Worm (Caenorhabditis elegans) whole organism, young adult: ENCODE results near the gene R74.8.

ENCODE experiments used
- B0019.2 ChIP-seq: fragments of 200-800 bp; sonication (Bioruptor generic); conservative IDR thresholded peaks from 2 replicates; pipeline ENCODE4 v1.3.6; 2022; ENCODE audit warnings: missing genetic modification reagents, missing genetic modification characterization, missing compliant biosample characterization
- B0336.3 ChIP-seq: fragments of 200-800 bp; sonication (Bioruptor generic); IDR thresholded peaks from 2 replicates; pipeline ENCODE4 v1.3.6; 2022; ENCODE audit warnings: missing genetic modification characterization, missing compliant biosample characterization
- F22D6.2 ChIP-seq: sonication (generic microtip); optimal IDR thresholded peaks from 2 replicates; lab custom pipeline; 2016; ENCODE audit warnings: mild to moderate bottlenecking, missing genetic modification characterization, missing compliant biosample characterization
- F23B12.7 ChIP-seq: sonication (generic microtip); optimal IDR thresholded peaks from 2 replicates; lab custom pipeline; 2017; ENCODE audit warnings: missing genetic modification characterization, mild to moderate bottlenecking, missing compliant biosample characterization, antibody characterized with exemption, moderate library complexity; ENCODE audit not compliant: insufficient read depth
- F37B4.10 ChIP-seq: fragments of 200-800 bp; sonication (Bioruptor generic); IDR thresholded peaks from 2 replicates; pipeline ENCODE4 v1.3.6; 2022; ENCODE audit warnings: missing genetic modification characterization, missing compliant biosample characterization
- F57A8.1 ChIP-seq: fragments of 200-800 bp; sonication (Bioruptor generic); optimal IDR thresholded peaks from 2 replicates; lab custom pipeline; 2018; ENCODE audit warnings: mild to moderate bottlenecking, missing genetic modification characterization, moderate library complexity, missing compliant biosample characterization
- akir-1 ChIP-seq: fragments of 200-800 bp; sonication (Bioruptor generic); optimal IDR thresholded peaks from 2 replicates; lab custom pipeline; 2018; ENCODE audit warnings: mild to moderate bottlenecking, missing genetic modification characterization, moderate library complexity, missing compliant biosample characterization
- aptf-3 ChIP-seq: fragments of 200-800 bp; sonication (Bioruptor generic); IDR thresholded peaks from 2 replicates; pipeline ENCODE4 v1.3.6; 2022; ENCODE audit warnings: missing genetic modification characterization, missing compliant biosample characterization
- ccch-3 ChIP-seq: fragments of 200-800 bp; sonication (Bioruptor generic); optimal IDR thresholded peaks from 2 replicates; lab custom pipeline; 2018; ENCODE audit warnings: mild to moderate bottlenecking, missing genetic modification characterization, missing compliant biosample characterization
- cebp-1 ChIP-seq, 2 experiments: fragments of 200-800 bp in 1 of 2; sonication (Bioruptor generic) in 1 of 2; sonication (generic microtip) in 1 of 2; IDR thresholded peaks in 1 of 2; optimal IDR thresholded peaks in 1 of 2; 2 replicates each; pipeline versions ENCODE4 v1.3.6 to Lab custom; 2017 to 2022; ENCODE audit warnings: missing compliant biosample characterization in 2 of 2, missing genetic modification characterization in 2 of 2, mild to moderate bottlenecking in 1 of 2, missing genetic modification reagents in 1 of 2, moderate library complexity in 1 of 2
- cebp-2 ChIP-seq: fragments of 200-800 bp; sonication (Bioruptor generic); IDR thresholded peaks from 2 replicates; pipeline ENCODE4 v1.3.6; 2022; ENCODE audit warnings: missing genetic modification characterization, missing compliant biosample characterization
- ceh-100 ChIP-seq: fragments of 200-800 bp; sonication (Bioruptor generic); IDR thresholded peaks from 2 replicates; pipeline ENCODE4 v1.3.6; 2022; ENCODE audit warnings: missing genetic modification reagents, missing genetic modification characterization, missing compliant biosample characterization
- ceh-27 ChIP-seq: fragments of 200-800 bp; sonication (Bioruptor generic); optimal IDR thresholded peaks from 2 replicates; lab custom pipeline; 2018; ENCODE audit warnings: mild to moderate bottlenecking, missing genetic modification characterization, moderate library complexity, missing compliant biosample characterization
- ceh-58 ChIP-seq: fragments of 200-800 bp; sonication (Bioruptor generic); IDR thresholded peaks from 2 replicates; pipeline ENCODE4 v1.3.6; 2022; ENCODE audit warnings: missing genetic modification characterization, missing compliant biosample characterization
- ceh-79 ChIP-seq: sonication (generic microtip); optimal IDR thresholded peaks from 2 replicates; lab custom pipeline; 2017; ENCODE audit warnings: mild to moderate bottlenecking, missing genetic modification characterization, missing compliant biosample characterization
- dox-1 ChIP-seq: fragments of 200-800 bp; sonication (Bioruptor generic); IDR thresholded peaks from 2 replicates; pipeline ENCODE4 v1.3.6; 2022; ENCODE audit warnings: missing genetic modification reagents, missing genetic modification characterization, missing compliant biosample characterization
- dpff-1 ChIP-seq: sonication (generic microtip); optimal IDR thresholded peaks from 2 replicates; lab custom pipeline; 2017; ENCODE audit warnings: mild to moderate bottlenecking, missing genetic modification characterization, missing compliant biosample characterization
- ekl-4 ChIP-seq: fragments of 200-800 bp; sonication (Bioruptor generic); IDR thresholded peaks from 2 replicates; pipeline ENCODE4 v1.3.6; 2022; ENCODE audit warnings: missing genetic modification reagents, missing genetic modification characterization, missing compliant biosample characterization
- ets-4 ChIP-seq: fragments of 200-800 bp; sonication (Bioruptor generic); optimal IDR thresholded peaks from 2 replicates; lab custom pipeline; 2018; ENCODE audit warnings: mild to moderate bottlenecking, missing genetic modification characterization, missing compliant biosample characterization
- fkh-3 ChIP-seq: sonication (generic microtip); optimal IDR thresholded peaks from 2 replicates; lab custom pipeline; 2016; ENCODE audit warnings: mild to moderate bottlenecking, missing genetic modification characterization, missing compliant biosample characterization
- gei-17 ChIP-seq: fragments of 200-800 bp; sonication (Bioruptor generic); optimal IDR thresholded peaks from 2 replicates; lab custom pipeline; 2018; ENCODE audit warnings: mild to moderate bottlenecking, missing genetic modification characterization, missing compliant biosample characterization
- him-1 ChIP-seq: sonication (generic microtip); optimal IDR thresholded peaks from 2 replicates; lab custom pipeline; 2016; ENCODE audit warnings: missing genotype, missing genetic modification reagents, missing genetic modification characterization, missing compliant biosample characterization
- hsf-1 ChIP-seq: fragments of 200-800 bp; sonication (Bioruptor generic); IDR thresholded peaks from 2 replicates; pipeline ENCODE4 v1.3.6; 2022; ENCODE audit warnings: missing genetic modification reagents, missing genetic modification characterization, missing compliant biosample characterization
- let-607 ChIP-seq, 2 experiments: fragments of 200-800 bp in 1 of 2; sonication (Bioruptor generic) in 1 of 2; sonication (generic microtip) in 1 of 2; optimal IDR thresholded peaks; 2 replicates each; lab custom pipeline; 2016 to 2018; ENCODE audit warnings: mild to moderate bottlenecking in 2 of 2, missing compliant biosample characterization in 2 of 2, missing genetic modification characterization in 2 of 2, moderate library complexity in 2 of 2, missing genotype in 1 of 2
- lir-1 ChIP-seq: fragments of 200-800 bp; sonication (Bioruptor generic); conservative IDR thresholded peaks from 2 replicates; pipeline ENCODE4 v1.3.6; 2022; ENCODE audit warnings: missing genetic modification reagents, missing genetic modification characterization, missing compliant biosample characterization
- lsy-27 ChIP-seq: sonication (generic microtip); optimal IDR thresholded peaks from 2 replicates; lab custom pipeline; 2017; ENCODE audit warnings: missing genetic modification characterization, mild to moderate bottlenecking, missing compliant biosample characterization, antibody characterized with exemption, missing genotype, borderline replicate concordance; ENCODE audit not compliant: insufficient read depth
- madf-6 ChIP-seq: fragments of 200-800 bp; sonication (Bioruptor generic); IDR thresholded peaks from 2 replicates; pipeline ENCODE4 v1.3.6; 2022; ENCODE audit warnings: missing genetic modification reagents, missing genetic modification characterization, missing compliant biosample characterization
- madf-8 ChIP-seq: fragments of 200-800 bp; sonication (Bioruptor generic); conservative IDR thresholded peaks from 2 replicates; pipeline ENCODE4 v1.3.6; 2022; ENCODE audit warnings: missing genetic modification reagents, missing genetic modification characterization, missing compliant biosample characterization
- mes-4 ChIP-seq: sonication (generic microtip); optimal IDR thresholded peaks from 2 replicates; lab custom pipeline; 2016; ENCODE audit warnings: missing genotype, missing genetic modification characterization, missing compliant biosample characterization
- mxl-1 ChIP-seq: sonication (generic microtip); optimal IDR thresholded peaks from 2 replicates; lab custom pipeline; 2016; ENCODE audit warnings: missing genetic modification characterization, missing compliant biosample characterization
- nfya-2 ChIP-seq: fragments of 200-800 bp; sonication (Bioruptor generic); IDR thresholded peaks from 2 replicates; pipeline ENCODE4 v1.3.6; 2022; ENCODE audit warnings: missing genetic modification reagents, missing genetic modification characterization, missing compliant biosample characterization
- nhr-179 ChIP-seq: sonication (generic microtip); optimal IDR thresholded peaks from 2 replicates; lab custom pipeline; 2016; ENCODE audit warnings: mild to moderate bottlenecking, missing genetic modification characterization, missing compliant biosample characterization
- nhr-27 ChIP-seq: fragments of 200-800 bp; sonication (Bioruptor generic); optimal IDR thresholded peaks from 2 replicates; lab custom pipeline; 2018; ENCODE audit warnings: mild to moderate bottlenecking, missing genetic modification characterization, moderate library complexity, missing compliant biosample characterization
- nhr-80 ChIP-seq: sonication (generic microtip); optimal IDR thresholded peaks from 2 replicates; lab custom pipeline; 2016; ENCODE audit warnings: missing genetic modification characterization, missing compliant biosample characterization
- pbrm-1 ChIP-seq: fragments of 200-800 bp; sonication (Bioruptor generic); IDR thresholded peaks from 2 replicates; pipeline ENCODE4 v1.3.6; 2022; ENCODE audit warnings: missing genetic modification reagents, missing genetic modification characterization, missing compliant biosample characterization
- pha-4 ChIP-seq: fragments of 150-350 bp; sonication (generic microtip); optimal IDR thresholded peaks from 2 replicates; lab custom pipeline; 2014; ENCODE audit warnings: missing biosample characterization, missing genetic modification reagents, missing genetic modification characterization
- rec-8 ChIP-seq, 2 experiments: sonication (generic microtip); optimal IDR thresholded peaks; 2 replicates each; lab custom pipeline; 2016; ENCODE audit warnings: mild to moderate bottlenecking in 2 of 2, missing genetic modification characterization in 2 of 2, missing genetic modification reagents in 2 of 2, missing genotype in 2 of 2, missing biosample characterization in 1 of 2, missing compliant biosample characterization in 1 of 2, moderate library complexity in 1 of 2
- rpc-1 ChIP-seq, 2 experiments: fragments of 150-350 bp in 1 of 2; sonication (generic microtip) in 1 of 2; optimal IDR thresholded peaks; 2 replicates each; lab custom pipeline; 2014 to 2018; ENCODE audit warnings: missing biosample characterization in 1 of 2, missing genetic modification characterization in 1 of 2, missing genetic modification reagents in 1 of 2, missing genotype in 1 of 2
- sdz-38 ChIP-seq: sonication (generic microtip); optimal IDR thresholded peaks from 2 replicates; lab custom pipeline; 2016; ENCODE audit warnings: missing genotype, missing genetic modification characterization, missing compliant biosample characterization
- snpc-1.1 ChIP-seq: sonication (generic microtip); optimal IDR thresholded peaks from 2 replicates; lab custom pipeline; 2017; ENCODE audit warnings: missing genetic modification characterization, mild to moderate bottlenecking, missing compliant biosample characterization, antibody characterized with exemption, moderate library complexity, missing genotype, missing genetic modification reagents; ENCODE audit not compliant: insufficient read depth
- snpc-3.4 ChIP-seq: sonication (generic microtip); optimal IDR thresholded peaks from 2 replicates; lab custom pipeline; 2017; ENCODE audit warnings: missing genetic modification characterization, mild to moderate bottlenecking, missing compliant biosample characterization, antibody characterized with exemption, moderate library complexity, missing genotype, missing genetic modification reagents
- snpc-4 ChIP-seq, 5 experiments: fragments of 150-350 bp in 1 of 5; sonication (generic microtip) in 4 of 5; optimal IDR thresholded peaks; 2 replicates each; lab custom pipeline; 2014 to 2018; ENCODE audit warnings: missing genetic modification characterization in 5 of 5, missing biosample characterization in 3 of 5, antibody characterized with exemption in 2 of 5, mild to moderate bottlenecking in 2 of 5, missing compliant biosample characterization in 2 of 5, missing genotype in 2 of 5, moderate library complexity in 2 of 5, missing genetic modification reagents in 1 of 5
- tbp1 ChIP-seq: fragments of 200-800 bp; sonication (Bioruptor generic); optimal IDR thresholded peaks from 2 replicates; lab custom pipeline; 2018; ENCODE audit warnings: mild to moderate bottlenecking, missing genetic modification characterization, missing compliant biosample characterization
- ztf-18 ChIP-seq: sonication (generic microtip); optimal IDR thresholded peaks from 2 replicates; lab custom pipeline; 2016; ENCODE audit warnings: missing genotype, mild to moderate bottlenecking, missing genetic modification characterization, missing compliant biosample characterization
- ztf-25 ChIP-seq: fragments of 200-800 bp; sonication (Bioruptor generic); IDR thresholded peaks from 2 replicates; pipeline ENCODE4 v1.3.6; 2022; ENCODE audit warnings: missing genetic modification reagents, missing genetic modification characterization, missing compliant biosample characterization
- ztf-26 ChIP-seq: sonication (generic microtip); optimal IDR thresholded peaks from 2 replicates; lab custom pipeline; 2017; ENCODE audit warnings: missing genetic modification characterization, missing compliant biosample characterization
- ztf-6 ChIP-seq: fragments of 200-800 bp; sonication (Bioruptor generic); IDR thresholded peaks from 2 replicates; pipeline ENCODE4 v1.3.6; 2022; ENCODE audit warnings: missing genetic modification reagents, missing genetic modification characterization, missing compliant biosample characterization

R74.8 gene

DNA sequence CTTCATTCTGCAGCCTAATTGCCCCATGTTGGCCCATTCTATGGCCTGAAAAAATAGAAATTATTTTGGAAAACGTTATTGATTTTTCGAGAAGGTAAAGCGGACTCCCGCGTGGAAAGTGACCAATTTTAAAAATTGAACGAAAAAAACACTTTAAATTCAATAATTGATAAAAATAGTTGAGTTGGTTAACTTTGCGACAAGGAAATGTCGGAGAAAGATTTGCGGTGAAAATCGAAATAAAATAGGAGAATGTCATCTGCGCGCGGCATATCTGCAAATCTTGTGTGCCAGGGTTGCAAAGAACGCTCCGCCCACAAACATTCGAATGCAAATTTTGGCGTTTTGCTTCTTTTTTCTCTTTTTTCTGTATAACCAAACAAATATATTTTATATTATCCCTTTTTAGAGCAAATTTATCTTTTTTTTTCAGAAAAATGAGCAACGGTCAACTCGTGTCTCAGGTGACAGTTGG is 35.1 kb upstream of the R74.8 start, which contains the start of the genes rnf-121 and C16C10.4 (continued):
- TF ChIP-seq F22D6.2 (tag; lab: Kevin White, UChicago) (peak; percentile 20), B0336.3 (peak; percentile 20; the same call in 1 of the 2 replicates), rpc-1 (optimal IDR thresholded peaks at IDR 0.05; lab: Kevin White, UChicago) (peak; percentile 56), rpc-1 (tag; optimal IDR thresholded peaks at IDR 0.05; lab: Kevin White, UChicago) (no peak), pbrm-1 (GFP tag; lab: Robert Waterston, UW) (peak; percentile 31; the same call in 1 of the 2 replicates), ztf-6 (GFP tag; lab: Robert Waterston, UW) (no peak), pha-4 (tag; lab: Kevin White, UChicago) (no peak), F23B12.7 (tag; lab: Kevin White, UChicago) (peak; percentile 67), aptf-3 (GFP tag; lab: Robert Waterston, UW) (no peak), tbp1 (GFP tag; lab: Kevin White, UChicago) (peak; percentile 45), dpff-1 (tag; lab: Kevin White, UChicago) (no peak), ekl-4 (GFP tag; lab: Robert Waterston, UW) (peak; percentile 60; the same call in 1 of the 2 replicates), ets-4 (GFP tag; lab: Kevin White, UChicago) (no peak), ceh-58 (no peak), nhr-27 (tag; lab: Kevin White, UChicago) (no peak), madf-6 (peak; percentile 82), rec-8 (tag; optimal IDR thresholded peaks at IDR 0.05; lab: Kevin White, UChicago) (peak; percentile 51 to 75), lir-1 (GFP tag; lab: Robert Waterston, UW) (no peak), mxl-1 (tag; lab: Kevin White, UChicago) (no peak), hsf-1 (GFP tag; lab: Robert Waterston, UW) (no peak), ceh-27 (no peak), nhr-179 (tag; lab: Kevin White, UChicago) (no peak), F37B4.10 (GFP tag; lab: Robert Waterston, UW) (no peak), ztf-26 (tag; lab: Kevin White, UChicago) (no peak), F57A8.1 (GFP tag; lab: Kevin White, UChicago) (no peak), cebp-2 (GFP tag; lab: Robert Waterston, UW) (no peak), ceh-100 (peak; percentile 77), nhr-80 (tag; lab: Kevin White, UChicago) (peak; percentile 1), snpc-4 (GFP tag; optimal IDR thresholded peaks at IDR 0.05; lab: Kevin White, UChicago) (peak; percentile 5), snpc-4 (tag; optimal IDR thresholded peaks at IDR 0.05; lab: Kevin White, UChicago) (peak in 2 of 4 experiments; percentile 28 to 54), ztf-18 (peak; percentile 46), B0019.2 (no peak), lsy-27 (no peak), madf-8 (GFP tag; lab: Robert Waterston, UW) (peak; percentile 38), snpc-1.1 (tag; lab: Kevin White, UChicago) (peak; percentile 31), dox-1 (GFP tag; lab: Robert Waterston, UW) (peak; percentile 68; the same call in 1 of the 2 replicates), ccch-3 (GFP tag; lab: Kevin White, UChicago) (no peak)

ce11 chrIII:4172210-4172609 is 33.9 kb upstream of the R74.8 start:
- TF ChIP-seq mes-4 (tag; lab: Kevin White, UChicago) = peak; percentile 83
- TF ChIP-seq B0019.2 = no peak
- TF ChIP-seq let-607 (tag; optimal IDR thresholded peaks at IDR 0.05; lab: Kevin White, UChicago) = peak in 1 of 2 experiments; percentile 11
- peak; percentile 83; the same call in 1 of the 2 replicates for TF ChIP-seq nfya-2 (GFP tag; lab: Robert Waterston, UW)
- no peak for TF ChIP-seq sdz-38 (tag; lab: Kevin White, UChicago)
- TF ChIP-seq ztf-25 (GFP tag; lab: Robert Waterston, UW) = 0 out of 2 replicates have a peak, but pooled peaks have one; percentile 31
- peak; percentile 54 for TF ChIP-seq fkh-3
- TF ChIP-seq akir-1 (GFP tag; lab: Kevin White, UChicago) = no peak
- TF ChIP-seq him-1 (tag; lab: Kevin White, UChicago) = peak; percentile 63
- TF ChIP-seq snpc-3.4 (tag; lab: Kevin White, UChicago) = peak; percentile 23
- peak; percentile 69 for TF ChIP-seq ceh-79
- no peak for TF ChIP-seq gei-17
- TF ChIP-seq cebp-1 (GFP tag; IDR thresholded peaks at IDR 0.05; lab: Robert Waterston, UW) = no peak
- TF ChIP-seq cebp-1 (tag; optimal IDR thresholded peaks at IDR 0.05; lab: Kevin White, UChicago) = peak; percentile 41
